Worm (Caenorhabditis elegans): ENCODE results near the gene srsy-1.
"Not testable (repeated sequence)": the region's sequence is repeated elsewhere in the genome, so short reads cannot be mapped to it uniquely, and the experiment has no call there.

Gene srsy-1

DNA sequence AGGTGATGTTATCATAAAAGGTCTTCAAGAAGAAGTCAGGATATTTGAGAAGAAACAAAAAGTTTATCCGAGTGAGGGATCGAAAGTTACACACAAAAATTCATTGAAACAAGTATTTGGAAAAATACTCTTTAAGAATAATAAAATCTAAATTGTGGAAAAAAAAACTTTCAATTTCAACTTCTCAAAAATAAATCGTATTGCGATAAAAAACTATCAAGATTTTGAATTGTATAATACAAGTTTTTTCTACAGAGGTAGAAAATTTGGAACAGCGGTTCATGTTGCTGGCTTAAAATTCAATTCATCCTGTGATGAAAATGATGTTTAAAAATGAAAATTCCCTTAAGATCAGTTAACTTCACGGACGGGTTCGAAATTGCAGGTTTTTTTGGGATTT is 3.8 kb upstream of the srsy-1 start, which contains the start of gene F09C12.8:
Gene F09C12.8, plus strand, starts transcription at position 301 of the 400 bp plus-strand sequence.
- TF ChIP-seq gei-17 (GFP tag; optimal IDR thresholded peaks at IDR 0.05) = no peak
- no peak for TF ChIP-seq him-1 (tag; optimal IDR thresholded peaks at IDR 0.05)
- TF ChIP-seq let-607 (tag; optimal IDR thresholded peaks at IDR 0.05) = no peak
- TF ChIP-seq mes-4 (tag; optimal IDR thresholded peaks at IDR 0.05) = no peak
- TF ChIP-seq lin-40 (tag; optimal IDR thresholded peaks at IDR 0.05) = no peak
- TF ChIP-seq sea-2 (GFP tag; IDR thresholded peaks at IDR 0.05) = no peak
- no peak for TF ChIP-seq ets-4 (GFP tag; optimal IDR thresholded peaks at IDR 0.05)
- TF ChIP-seq snpc-3.4 (tag; optimal IDR thresholded peaks at IDR 0.05) = no peak
- TF ChIP-seq repo-1 (tag; optimal IDR thresholded peaks at IDR 0.05) = no peak

DNA sequence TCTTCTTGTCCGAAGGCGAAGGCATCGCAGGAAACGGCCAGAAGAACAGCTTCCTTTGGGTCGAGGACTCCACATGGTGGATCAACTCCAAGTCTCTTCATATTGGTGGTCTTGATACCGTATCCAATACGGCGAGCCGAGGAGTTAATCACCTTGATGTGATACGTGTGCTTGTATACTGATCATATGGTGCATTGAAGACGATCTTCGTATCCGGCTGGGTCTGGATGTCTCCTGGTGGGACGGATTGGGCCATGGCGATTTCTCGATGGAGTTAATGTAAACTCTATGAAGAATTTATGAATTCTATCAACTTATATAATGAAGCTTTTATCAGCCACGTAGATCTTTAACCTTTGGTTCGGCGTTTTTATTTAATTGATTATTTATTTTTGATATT is 598 bp upstream of the srsy-1 start, which contains the start of gene msp-74:
Gene msp-74, minus strand, starts transcription at position 101 of the 400 bp plus-strand sequence.
- not testable (repeated sequence) for TF ChIP-seq D2030.7 (GFP tag; IDR thresholded peaks at IDR 0.05); ztf-6 (GFP tag; IDR thresholded peaks at IDR 0.05); unc-62 (GFP tag; optimal IDR thresholded peaks at IDR 0.05)

DNA sequence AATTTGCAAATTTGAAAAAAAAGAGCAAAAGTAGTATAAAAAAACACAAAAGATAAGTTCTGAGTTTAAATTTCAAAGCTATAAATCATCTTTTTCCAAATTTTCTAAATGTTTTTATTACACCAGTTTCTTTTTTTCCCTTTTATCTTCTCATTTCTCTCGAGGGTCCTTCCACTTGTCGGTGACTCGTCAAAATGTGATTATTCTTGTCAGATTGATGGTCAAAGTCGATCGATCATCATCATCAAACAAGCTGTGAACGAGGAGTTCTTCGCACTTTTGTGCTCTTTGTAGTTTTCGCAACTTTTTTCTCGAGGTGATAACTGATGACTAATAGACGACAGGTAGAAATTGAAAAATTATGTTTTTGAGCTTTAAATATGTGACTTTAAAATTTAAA is 4.8 kb downstream of the srsy-1 start:
- TF ChIP-seq xnd-1 (tag; optimal IDR thresholded peaks at IDR 0.05) (no peak), lsl-1 (GFP tag; optimal IDR thresholded peaks at IDR 0.05) (no peak), lin-35 (GFP tag; optimal IDR thresholded peaks at IDR 0.05) (no peak), ztf-28 (GFP tag; IDR thresholded peaks at IDR 0.05) (no peak), attf-5 (GFP tag; optimal IDR thresholded peaks at IDR 0.05) (no peak), ceh-91 (GFP tag; IDR thresholded peaks at IDR 0.05) (no peak), lin-54 (GFP tag; optimal IDR thresholded peaks at IDR 0.05) (no peak), F23B12.7 (tag; optimal IDR thresholded peaks at IDR 0.05; ENCODE audit: insufficient read depth) (no peak), Y56A3A.18 (GFP tag; IDR thresholded peaks at IDR 0.05) (no peak), aptf-3 (GFP tag; IDR thresholded peaks at IDR 0.05) (no peak), hmg-1.2 (GFP tag; IDR thresholded peaks at IDR 0.05) (no peak), Y79H2A.3 (GFP tag; conservative IDR thresholded peaks at IDR 0.05) (no peak), snpc-1.3 (tag; optimal IDR thresholded peaks at IDR 0.05; ENCODE audit: insufficient read depth) (no peak), nhr-27 (tag; optimal IDR thresholded peaks at IDR 0.05) (no peak), ztf-26 (tag; optimal IDR thresholded peaks at IDR 0.05) (no peak), K11D2.4 (GFP tag; IDR thresholded peaks at IDR 0.05) (no peak), madf-6 (GFP tag; IDR thresholded peaks at IDR 0.05) (no peak), tbp1 (GFP tag; optimal IDR thresholded peaks at IDR 0.05) (no peak), egl-44 (GFP tag; IDR thresholded peaks at IDR 0.05) (no peak)

DNA sequence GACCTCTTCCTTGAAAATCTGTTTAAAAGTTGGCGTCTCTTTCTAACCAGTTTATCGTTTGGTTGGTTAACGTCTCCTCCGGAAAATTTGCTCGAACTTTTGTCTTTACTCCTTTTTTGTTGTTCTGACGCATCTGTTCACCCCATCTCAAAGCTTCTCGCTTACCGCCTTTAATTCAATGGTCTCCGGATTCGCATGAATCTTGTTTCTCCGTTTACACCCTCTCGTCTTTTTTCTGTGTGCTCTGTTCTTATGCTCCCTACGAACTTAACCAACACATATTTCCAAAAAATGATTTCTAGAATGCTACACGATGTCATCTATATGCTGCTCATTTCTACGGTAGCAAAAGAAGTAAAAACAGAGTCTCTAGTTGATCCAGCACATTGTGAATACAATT is 14.2 kb downstream of the srsy-1 start, which contains the start of gene lgc-56:
Gene lgc-56, plus strand, starts transcription at position 301 of the 400 bp plus-strand sequence.
- TF ChIP-seq hlh-26 (GFP tag; conservative IDR thresholded peaks at IDR 0.05) = no peak
- TF ChIP-seq ztf-18 (tag; optimal IDR thresholded peaks at IDR 0.05) = no peak
- TF ChIP-seq ceh-58 (GFP tag; IDR thresholded peaks at IDR 0.05) = no peak
- no peak for TF ChIP-seq bed-2 (GFP tag; IDR thresholded peaks at IDR 0.05)
- TF ChIP-seq nfya-1 (tag; optimal IDR thresholded peaks at IDR 0.05; ENCODE audit: borderline replicate concordance, insufficient read depth) = no peak

All from whole organism, young adult.